Worm (Caenorhabditis elegans) whole organism, late embryonic: Measurements from ENCODE around the gene nkcc-1.

Experiments used
- F13H6.1 ChIP-seq: sonication (generic microtip); optimal IDR thresholded peaks from 2 replicates; lab custom pipeline; 2016; ENCODE audit warnings: missing genetic modification characterization, missing compliant biosample characterization
- K02D7.2 ChIP-seq: sonication (generic microtip); optimal IDR thresholded peaks from 2 replicates; lab custom pipeline; 2017; ENCODE audit warnings: mild to moderate bottlenecking, missing genetic modification characterization, missing compliant biosample characterization
- T23F11.4 ChIP-seq: fragments of 200-800 bp; sonication (Bioruptor generic); optimal IDR thresholded peaks from 2 replicates; lab custom pipeline; 2018; ENCODE audit warnings: mild to moderate bottlenecking, missing genetic modification characterization, missing compliant biosample characterization
- ahr-1 ChIP-seq: sonication (generic microtip); optimal IDR thresholded peaks from 2 replicates; lab custom pipeline; 2016; ENCODE audit warnings: missing genetic modification characterization, missing compliant biosample characterization
- ama-1 ChIP-seq: fragments of 150-350 bp; optimal IDR thresholded peaks from 2 replicates; lab custom pipeline; 2014
- ceh-18 ChIP-seq: sonication (generic microtip); optimal IDR thresholded peaks from 2 replicates; lab custom pipeline; 2016; ENCODE audit warnings: missing genetic modification characterization, missing compliant biosample characterization
- ceh-19 ChIP-seq: fragments of 200-800 bp; sonication (Bioruptor generic); optimal IDR thresholded peaks from 2 replicates; lab custom pipeline; 2018; ENCODE audit warnings: mild to moderate bottlenecking, missing genetic modification characterization, missing compliant biosample characterization
- ceh-2 ChIP-seq: sonication (generic microtip); optimal IDR thresholded peaks from 2 replicates; lab custom pipeline; 2016; ENCODE audit warnings: missing genotype, missing genetic modification characterization, missing compliant biosample characterization
- ceh-31 ChIP-seq: sonication (generic microtip); optimal IDR thresholded peaks from 2 replicates; lab custom pipeline; 2016; ENCODE audit warnings: missing genetic modification characterization, missing compliant biosample characterization
- ceh-34 ChIP-seq: sonication (generic microtip); optimal IDR thresholded peaks from 2 replicates; lab custom pipeline; 2016; ENCODE audit warnings: mild to moderate bottlenecking, missing genetic modification characterization, missing compliant biosample characterization
- ceh-45 ChIP-seq: fragments of 200-800 bp; sonication (Bioruptor generic); IDR thresholded peaks from 2 replicates; pipeline ENCODE4 v1.3.6; 2022; ENCODE audit warnings: missing genetic modification reagents, missing genetic modification characterization, missing compliant biosample characterization
- ceh-6 ChIP-seq: fragments of 200-800 bp; sonication (Bioruptor generic); optimal IDR thresholded peaks from 2 replicates; lab custom pipeline; 2018; ENCODE audit warnings: mild to moderate bottlenecking, missing genetic modification characterization, missing compliant biosample characterization
- dmd-4 ChIP-seq: sonication (generic microtip); optimal IDR thresholded peaks from 2 replicates; lab custom pipeline; 2016; ENCODE audit warnings: borderline replicate concordance, missing genetic modification characterization, missing compliant biosample characterization
- eyg-1 ChIP-seq: sonication (generic microtip); optimal IDR thresholded peaks from 2 replicates; lab custom pipeline; 2016; ENCODE audit warnings: missing genotype, missing genetic modification characterization, missing compliant biosample characterization
- fkh-6 ChIP-seq: sonication (generic microtip); optimal IDR thresholded peaks from 2 replicates; lab custom pipeline; 2016; ENCODE audit warnings: missing genetic modification characterization, missing compliant biosample characterization
- hlh-13 ChIP-seq: fragments of 200-800 bp; sonication (Bioruptor generic); optimal IDR thresholded peaks from 2 replicates; lab custom pipeline; 2018; ENCODE audit warnings: mild to moderate bottlenecking, missing genetic modification characterization, missing compliant biosample characterization
- hlh-15 ChIP-seq: sonication (generic microtip); optimal IDR thresholded peaks from 2 replicates; lab custom pipeline; 2016; ENCODE audit warnings: missing genetic modification characterization, missing compliant biosample characterization
- hlh-30 ChIP-seq: sonication (generic microtip); optimal IDR thresholded peaks from 2 replicates; lab custom pipeline; 2017; ENCODE audit warnings: antibody characterized with exemption, missing genetic modification characterization, missing compliant biosample characterization; ENCODE audit not compliant: insufficient read depth
- hlh-8 ChIP-seq: sonication (generic microtip); optimal IDR thresholded peaks from 2 replicates; lab custom pipeline; 2016; ENCODE audit warnings: missing genotype, missing genetic modification characterization, missing compliant biosample characterization
- lim-6 ChIP-seq: sonication (generic microtip); optimal IDR thresholded peaks from 2 replicates; lab custom pipeline; 2016; ENCODE audit warnings: missing genetic modification characterization, missing compliant biosample characterization
- mec-3 ChIP-seq: sonication (generic microtip); optimal IDR thresholded peaks from 2 replicates; lab custom pipeline; 2016; ENCODE audit warnings: borderline replicate concordance, missing genetic modification characterization, missing compliant biosample characterization
- nfya-1 ChIP-seq: sonication (generic microtip); optimal IDR thresholded peaks from 2 replicates; lab custom pipeline; 2017; ENCODE audit warnings: missing genetic modification characterization, mild to moderate bottlenecking, missing compliant biosample characterization, antibody characterized with exemption, moderate library complexity
- nhr-232 ChIP-seq: sonication (generic microtip); optimal IDR thresholded peaks from 2 replicates; lab custom pipeline; 2016; ENCODE audit warnings: missing genetic modification characterization, missing compliant biosample characterization
- odd-2 ChIP-seq: sonication (generic microtip); optimal IDR thresholded peaks from 2 replicates; lab custom pipeline; 2017; ENCODE audit warnings: antibody characterized with exemption, mild to moderate bottlenecking, missing genetic modification characterization, missing compliant biosample characterization
- pat-9 ChIP-seq: fragments of 200-800 bp; sonication (Bioruptor generic); optimal IDR thresholded peaks from 2 replicates; lab custom pipeline; 2018; ENCODE audit warnings: mild to moderate bottlenecking, missing genetic modification characterization, moderate library complexity, missing compliant biosample characterization
- pha-2 ChIP-seq: sonication (generic microtip); optimal IDR thresholded peaks from 2 replicates; lab custom pipeline; 2017; ENCODE audit warnings: mild to moderate bottlenecking, missing genetic modification characterization, missing compliant biosample characterization
- ref-2 ChIP-seq: sonication (generic microtip); optimal IDR thresholded peaks from 2 replicates; lab custom pipeline; 2016; ENCODE audit warnings: missing genetic modification characterization, missing compliant biosample characterization
- sox-2 ChIP-seq: fragments of 200-800 bp; sonication (Bioruptor generic); IDR thresholded peaks from 2 replicates; pipeline ENCODE4 v1.3.6; 2022; ENCODE audit warnings: missing genetic modification reagents, missing genetic modification characterization, missing compliant biosample characterization
- sox-4 ChIP-seq: sonication (generic microtip); optimal IDR thresholded peaks from 2 replicates; lab custom pipeline; 2017; ENCODE audit warnings: mild to moderate bottlenecking, missing genetic modification characterization, inconsistent platforms, missing compliant biosample characterization
- tbx-2 ChIP-seq: sonication (generic microtip); optimal IDR thresholded peaks from 2 replicates; lab custom pipeline; 2016; ENCODE audit warnings: missing genetic modification characterization, missing compliant biosample characterization
- tbx-7 ChIP-seq: sonication (generic microtip); optimal IDR thresholded peaks from 2 replicates; lab custom pipeline; 2016; ENCODE audit warnings: missing genotype, missing genetic modification characterization, missing compliant biosample characterization
- ttx-3 ChIP-seq: sonication (generic microtip); optimal IDR thresholded peaks from 2 replicates; lab custom pipeline; 2016; ENCODE audit warnings: missing genetic modification reagents, missing genetic modification characterization, missing compliant biosample characterization
- unc-3 ChIP-seq, 2 experiments: fragments of 200-800 bp in 1 of 2; sonication (Bioruptor generic) in 1 of 2; sonication (generic microtip) in 1 of 2; conservative IDR thresholded peaks in 1 of 2; optimal IDR thresholded peaks in 1 of 2; 2 replicates each; pipeline versions ENCODE4 v1.3.6 to Lab custom; 2016 to 2022; ENCODE audit warnings: missing compliant biosample characterization in 2 of 2, missing genetic modification characterization in 2 of 2, missing genetic modification reagents in 1 of 2
- unc-55 ChIP-seq: sonication (generic microtip); optimal IDR thresholded peaks from 2 replicates; lab custom pipeline; 2017; ENCODE audit warnings: missing biosample characterization, missing genetic modification reagents, missing genetic modification characterization
- unc-86 ChIP-seq: sonication (generic microtip); optimal IDR thresholded peaks from 2 replicates; lab custom pipeline; 2016; ENCODE audit warnings: missing genetic modification characterization, missing compliant biosample characterization
- zip-5 ChIP-seq: sonication (generic microtip); optimal IDR thresholded peaks from 2 replicates; lab custom pipeline; 2016; ENCODE audit warnings: missing genetic modification characterization, missing compliant biosample characterization
- ztf-16 ChIP-seq: sonication (generic microtip); optimal IDR thresholded peaks from 2 replicates; lab custom pipeline; 2017; ENCODE audit warnings: missing genetic modification characterization, missing compliant biosample characterization

Gene nkcc-1

DNA sequence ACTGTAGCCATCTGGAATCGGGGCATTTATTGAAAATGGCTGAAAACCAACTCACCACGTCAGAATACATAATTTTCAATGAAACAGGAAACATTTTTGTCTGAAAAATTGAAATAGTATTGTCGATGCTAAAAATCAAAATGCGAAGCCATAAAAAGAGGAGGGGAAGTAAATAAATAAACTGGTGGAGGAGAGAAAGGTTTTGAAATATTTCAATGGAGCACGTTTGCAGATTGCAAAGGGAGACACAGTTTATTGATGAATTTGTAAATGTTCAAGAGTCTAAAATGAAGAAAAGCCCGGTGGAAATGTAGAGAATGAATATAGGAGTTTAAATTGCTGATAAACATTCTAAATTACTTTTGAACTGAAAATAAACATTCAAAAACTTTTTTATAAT, 20.8 kb downstream of the nkcc-1 start, which contains the start of gene F52B11.5:
F52B11.5 (minus strand) TSS at position 178 of the 400 bp plus-strand sequence.
- TF ChIP-seq ceh-19 (GFP tag; lab: Kevin White, UChicago) (no peak), eyg-1 (no peak), tbx-7 (tag; lab: Kevin White, UChicago) (no peak), ceh-2 (tag; lab: Kevin White, UChicago) (no peak), lim-6 (tag; lab: Kevin White, UChicago) (no peak), pat-9 (no peak), sox-4 (tag; lab: Kevin White, UChicago) (no peak), hlh-13 (no peak), tbx-2 (tag; lab: Kevin White, UChicago) (no peak), ceh-18 (tag; lab: Kevin White, UChicago) (no peak), ahr-1 (tag; lab: Kevin White, UChicago) (no peak), hlh-8 (tag; lab: Kevin White, UChicago) (no peak)
- TF ChIP-seq, all 69 proteins: peak for 0

DNA sequence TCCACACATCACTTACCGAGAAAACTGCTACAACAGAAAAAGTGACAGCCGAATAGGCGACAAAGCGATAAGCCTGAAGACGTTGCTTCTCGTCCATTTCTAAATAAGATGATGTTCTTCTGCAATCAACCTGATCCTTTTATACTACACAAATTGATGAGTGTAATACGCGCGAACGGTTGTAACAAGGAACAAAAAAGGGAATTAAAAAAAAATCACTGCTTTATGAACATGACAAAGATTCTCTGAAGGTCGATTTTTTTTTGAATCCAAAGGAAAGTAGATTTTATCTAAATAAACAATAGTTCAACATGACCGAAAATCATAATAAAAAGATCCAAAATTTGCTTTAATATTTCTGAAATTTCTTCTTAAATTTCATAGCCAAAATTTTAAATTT, 24.6 kb downstream of the nkcc-1 start, which contains the start of gene col-133:
col-133 (minus strand) TSS at position 101 of the 400 bp plus-strand sequence.
- TF ChIP-seq hlh-30 (no peak), ztf-16 (tag; lab: Kevin White, UChicago) (no peak), hlh-13 (no peak), hlh-15 (tag; lab: Kevin White, UChicago) (no peak), pha-2 (tag; lab: Kevin White, UChicago) (no peak), odd-2 (tag; lab: Kevin White, UChicago) (no peak), fkh-6 (tag; lab: Kevin White, UChicago) (no peak), dmd-4 (tag; lab: Kevin White, UChicago) (no peak), unc-55 (GFP tag; lab: Kevin White, UChicago) (no peak)

DNA sequence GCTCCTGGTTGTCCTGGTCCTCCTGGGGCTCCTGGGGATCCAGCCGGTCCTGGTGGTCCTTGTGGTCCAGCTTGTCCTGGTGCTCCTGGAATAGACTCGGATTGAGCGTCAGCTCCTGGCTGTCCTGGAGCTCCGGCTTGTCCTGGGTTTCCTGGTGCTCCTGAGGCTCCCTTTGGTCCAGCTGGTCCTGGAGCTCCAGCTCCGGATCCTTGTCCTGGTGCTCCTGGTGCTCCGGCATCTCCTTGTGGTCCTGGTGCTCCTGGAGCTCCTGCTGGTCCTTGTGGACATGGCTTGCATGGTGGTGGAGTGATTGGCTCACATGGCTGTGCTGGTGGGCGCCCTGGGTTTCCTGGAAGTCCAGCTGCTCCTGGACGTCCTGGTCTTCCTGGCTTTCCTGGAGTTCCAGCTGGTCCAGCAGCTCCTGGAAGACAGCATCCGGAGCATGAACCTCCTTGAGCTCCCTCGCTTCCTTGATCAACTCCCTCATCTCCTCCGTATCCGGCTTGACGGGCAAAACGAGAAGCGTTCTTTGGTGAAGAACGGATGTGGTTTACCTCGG, 25.2 kb downstream of the nkcc-1 start:
- peak; percentile 21 for TF ChIP-seq mec-3 (tag; lab: Kevin White, UChicago)
- no peak for TF ChIP-seq ttx-3 (tag; lab: Kevin White, UChicago)
- no peak for TF ChIP-seq sox-4 (tag; lab: Kevin White, UChicago)
- no peak for TF ChIP-seq zip-5 (tag; lab: Kevin White, UChicago)

DNA sequence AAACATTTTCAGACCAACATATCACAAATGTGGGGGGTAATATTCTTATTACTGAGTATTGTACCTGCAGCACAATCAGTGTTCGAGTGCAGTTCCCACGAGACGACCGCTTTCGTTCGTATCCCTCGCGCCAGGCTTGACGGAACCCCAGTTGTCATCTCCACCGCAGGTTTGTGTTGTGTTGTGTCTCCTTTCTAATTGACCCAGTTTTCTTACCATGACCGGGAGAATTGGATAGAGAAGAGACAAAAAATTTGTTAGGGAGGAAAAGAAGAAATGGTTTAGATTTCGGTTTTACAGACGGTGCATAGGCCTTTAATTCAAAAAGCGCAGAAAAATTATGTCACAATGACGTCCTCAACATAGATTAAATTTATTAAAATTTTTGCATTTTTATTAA, 32.6 kb downstream of the nkcc-1 start, which contains the start of gene noah-2:
noah-2 (plus strand) TSS at position 13 of the 400 bp plus-strand sequence.
- TF ChIP-seq hlh-13 (no peak), dmd-4 (tag; lab: Kevin White, UChicago) (no peak), ref-2 (tag; lab: Kevin White, UChicago) (no peak), nhr-232 (tag; lab: Kevin White, UChicago) (no peak), odd-2 (tag; lab: Kevin White, UChicago) (no peak), T23F11.4 (GFP tag; lab: Kevin White, UChicago) (no peak), ceh-34 (tag; lab: Kevin White, UChicago) (no peak), sox-2 (GFP tag; lab: Robert Waterston, UW) (no peak)

DNA sequence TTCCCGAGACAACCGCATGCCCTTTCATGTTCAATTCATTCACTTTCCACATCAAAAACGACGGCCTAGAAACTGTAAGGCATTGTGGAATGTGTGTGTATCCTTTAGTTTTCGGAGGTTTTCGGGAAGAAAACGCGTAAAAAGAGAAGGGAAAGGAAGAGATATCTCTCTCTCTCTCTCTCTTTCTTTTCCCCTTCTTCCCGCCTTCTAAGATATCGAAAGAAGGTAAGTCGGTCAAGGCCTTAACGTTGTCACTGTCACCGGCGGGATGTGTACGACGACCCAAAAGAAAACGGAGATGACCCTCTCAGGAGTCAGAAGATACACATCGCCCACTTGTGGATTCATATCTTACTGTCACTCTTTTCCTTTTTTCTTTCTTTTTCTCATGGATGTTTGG, 34.1 kb downstream of the nkcc-1 start:
- TF ChIP-seq ama-1 (lab: Kevin White, UChicago) (no peak), hlh-30 (no peak), nfya-1 (tag; lab: Kevin White, UChicago) (no peak), F13H6.1 (tag; lab: Kevin White, UChicago) (no peak), ceh-31 (tag; lab: Kevin White, UChicago) (no peak), unc-86 (tag; lab: Kevin White, UChicago) (no peak), ceh-18 (tag; lab: Kevin White, UChicago) (no peak), dmd-4 (tag; lab: Kevin White, UChicago) (no peak), K02D7.2 (no peak), ceh-34 (tag; lab: Kevin White, UChicago) (no peak), ceh-45 (GFP tag; lab: Robert Waterston, UW) (no peak), unc-3 (GFP tag; conservative IDR thresholded peaks at IDR 0.05; lab: Robert Waterston, UW) (no peak), unc-3 (tag; optimal IDR thresholded peaks at IDR 0.05; lab: Kevin White, UChicago) (no peak), ceh-6 (no peak)
- TF ChIP-seq, all 69 proteins: peak for 0
